Fruit fly (Drosophila melanogaster): ENCODE measurements around the gene CG15728.
A peak's percentile ranks its signal among the peaks of the same experiment; 100 is the strongest.

The CG15728 gene

dm6 chrX:12668723-12669122, 44.6 kb downstream of the CG15728 start:
- TF ChIP-seq Dfd (GFP tag; optimal IDR thresholded peaks at IDR 0.05): no peak
- no peak for TF ChIP-seq Rel (GFP tag; optimal IDR thresholded peaks at IDR 0.05)
- peak; percentile 83 for TF ChIP-seq Rel (tag; optimal IDR thresholded peaks at IDR 0.05)

- TF ChIP-seq Myc (optimal IDR thresholded peaks at IDR 0.05): no peak
- TF ChIP-seq dl (GFP tag; optimal IDR thresholded peaks at IDR 0.05; ENCODE audit: insufficient read depth in 1 of 2, partially characterized antibody in 2 of 2): no peak
- TF ChIP-seq lola (GFP tag; optimal IDR thresholded peaks at IDR 0.05): no peak
- TF ChIP-seq br (GFP tag; optimal IDR thresholded peaks at IDR 0.05): peak; percentile 54
- TF ChIP-seq Hnf4 (GFP tag; optimal IDR thresholded peaks at IDR 0.05): peak; percentile 65
- peak; percentile 58 for TF ChIP-seq Sp1 (GFP tag; optimal IDR thresholded peaks at IDR 0.05)
- TF ChIP-seq OdsH (GFP tag; optimal IDR thresholded peaks at IDR 0.05): peak; percentile 63
- TF ChIP-seq Abd-B (GFP tag; optimal IDR thresholded peaks at IDR 0.05): no peak
- TF ChIP-seq CrebA (GFP tag; optimal IDR thresholded peaks at IDR 0.05; ENCODE audit: borderline replicate concordance): peak; percentile 41
- TF ChIP-seq h (GFP tag; optimal IDR thresholded peaks at IDR 0.05): peak; percentile 71
- TF ChIP-seq CG32264 (GFP tag; optimal IDR thresholded peaks at IDR 0.05): peak; percentile 24
- no peak for TF ChIP-seq dsf (GFP tag; optimal IDR thresholded peaks at IDR 0.05; ENCODE audit: borderline replicate concordance)
- TF ChIP-seq GATAd (GFP tag; optimal IDR thresholded peaks at IDR 0.05): no peak
- TF ChIP-seq Dfd (GFP tag; optimal IDR thresholded peaks at IDR 0.05): peak; percentile 4
- peak; percentile 63 for TF ChIP-seq sv (GFP tag; optimal IDR thresholded peaks at IDR 0.05)
- TF ChIP-seq usp (GFP tag; optimal IDR thresholded peaks at IDR 0.05): no peak
- peak; percentile 79 for TF ChIP-seq ey (GFP tag; optimal IDR thresholded peaks at IDR 0.05)
- peak; percentile 75 for TF ChIP-seq jim (GFP tag; optimal IDR thresholded peaks at IDR 0.05)
- TF ChIP-seq tai (GFP tag; optimal IDR thresholded peaks at IDR 0.05): no peak
- TF ChIP-seq Dif (GFP tag; optimal IDR thresholded peaks at IDR 0.05; ENCODE audit: partially characterized antibody): peak; percentile 1
- peak; percentile 35 for TF ChIP-seq dmrt93B (GFP tag; optimal IDR thresholded peaks at IDR 0.05)
- TF ChIP-seq pan (optimal IDR thresholded peaks at IDR 0.05): no peak
- peak; percentile 38 for TF ChIP-seq CG9705 (GFP tag; optimal IDR thresholded peaks at IDR 0.05)
- no peak for TF ChIP-seq Hr78 (GFP tag; optimal IDR thresholded peaks at IDR 0.05)
- no peak for TF ChIP-seq Hr83 (GFP tag; optimal IDR thresholded peaks at IDR 0.05; ENCODE audit: poor library complexity, severe bottlenecking)
- peak; percentile 94 for TF ChIP-seq psq (GFP tag; optimal IDR thresholded peaks at IDR 0.05)
- peak; percentile 44 for TF ChIP-seq Vsx2 (GFP tag; optimal IDR thresholded peaks at IDR 0.05; ENCODE audit: partially characterized antibody)
- TF ChIP-seq rgr (GFP tag; optimal IDR thresholded peaks at IDR 0.05): peak; percentile 73
- TF ChIP-seq Rel (GFP tag; optimal IDR thresholded peaks at IDR 0.05): no peak
- peak; percentile 51 for TF ChIP-seq Rel (tag; optimal IDR thresholded peaks at IDR 0.05)
- peak; percentile 65 for TF ChIP-seq fru (GFP tag; optimal IDR thresholded peaks at IDR 0.05)
- peak; percentile 60 for TF ChIP-seq woc (GFP tag; optimal IDR thresholded peaks at IDR 0.05)
- no peak for TF ChIP-seq Mio (GFP tag; optimal IDR thresholded peaks at IDR 0.05)
- TF ChIP-seq sage (GFP tag; optimal IDR thresholded peaks at IDR 0.05): peak; percentile 16
- no peak for TF ChIP-seq N (GFP tag; optimal IDR thresholded peaks at IDR 0.05)
- no peak for TF ChIP-seq Jra (GFP tag; optimal IDR thresholded peaks at IDR 0.05)
- peak; percentile 72 for TF ChIP-seq HLH106 (tag; optimal IDR thresholded peaks at IDR 0.05)
- TF ChIP-seq brk (GFP tag; optimal IDR thresholded peaks at IDR 0.05): peak; percentile 30
- TF ChIP-seq foxo (GFP tag; optimal IDR thresholded peaks at IDR 0.05): peak in 1 of 2 experiments; percentile 73
These were observed 45.8 kb downstream of the CG15728 start for dm6 chrX:12669659-12670488.
